Worm (Caenorhabditis elegans): ENCODE results near the gene C05G5.3.

ce11 chrX:14771682-14772081, 19.9 kb upstream of the C05G5.3 start, which contains the start of gene Y16B4A.2:
- TF ChIP-seq B0336.3 (GFP tag; IDR thresholded peaks at IDR 0.05) (no peak), dox-1 (GFP tag; IDR thresholded peaks at IDR 0.05) (no peak), snpc-4 (GFP tag; optimal IDR thresholded peaks at IDR 0.05) (no peak), snpc-4 (tag; optimal IDR thresholded peaks at IDR 0.05) (no peak), rcor-1 (GFP tag; IDR thresholded peaks at IDR 0.05) (no peak), B0035.1 (tag; optimal IDR thresholded peaks at IDR 0.05) (no peak), unc-62 (GFP tag; optimal IDR thresholded peaks at IDR 0.05) (no peak), unc-130 (GFP tag; optimal IDR thresholded peaks at IDR 0.05) (no peak), snpc-3.4 (tag; optimal IDR thresholded peaks at IDR 0.05) (no peak), ets-4 (GFP tag; optimal IDR thresholded peaks at IDR 0.05) (no peak), snpc-1.3 (tag; optimal IDR thresholded peaks at IDR 0.05; ENCODE audit: insufficient read depth) (no peak), aptf-2 (GFP tag; conservative IDR thresholded peaks at IDR 0.05) (no peak), B0019.2 (GFP tag; conservative IDR thresholded peaks at IDR 0.05) (no peak), Y79H2A.3 (GFP tag; conservative IDR thresholded peaks at IDR 0.05) (no peak), nfyb-1 (GFP tag; IDR thresholded peaks at IDR 0.05) (no peak)
